Fruit fly (Drosophila melanogaster) whole organism, embryonic: ENCODE results near the gene CG42758.

Experiments
- Atf-2 ChIP-seq: fragments of 200-800 bp; sonication (Bioruptor generic); optimal IDR thresholded peaks from 2 replicates; lab custom pipeline; 2016; ENCODE audit warnings: missing biosample characterization, missing genetic modification characterization
- CG1024 ChIP-seq: fragments of 200-800 bp; sonication (Bioruptor generic); IDR thresholded peaks from 2 replicates; pipeline ENCODE4 v1.3.6; 2022; ENCODE audit warnings: missing biosample characterization, missing genetic modification characterization
- CG10274 ChIP-seq: fragments of 200-800 bp; sonication (Bioruptor generic); optimal IDR thresholded peaks from 3 replicates; lab custom pipeline; 2017; ENCODE audit warnings: missing biosample characterization, mild to moderate bottlenecking, missing genetic modification characterization
- CG11504 ChIP-seq: fragments of 200-800 bp; sonication (Bioruptor generic); optimal IDR thresholded peaks from 3 replicates; lab custom pipeline; 2019; ENCODE audit warnings: missing biosample characterization, mild to moderate bottlenecking, missing genetic modification characterization, moderate library complexity
- CG12155 ChIP-seq: fragments of 200-800 bp; sonication (Bioruptor generic); optimal IDR thresholded peaks from 3 replicates; lab custom pipeline; 2016; ENCODE audit warnings: missing biosample characterization, missing genetic modification characterization
- CG12219 ChIP-seq: fragments of 200-800 bp; sonication (Bioruptor generic); optimal IDR thresholded peaks from 3 replicates; lab custom pipeline; 2018; ENCODE audit warnings: missing biosample characterization, mild to moderate bottlenecking, missing genetic modification characterization
- CG13296 ChIP-seq: fragments of 200-800 bp; sonication (Bioruptor generic); optimal IDR thresholded peaks from 3 replicates; lab custom pipeline; 2018; ENCODE audit warnings: missing biosample characterization, mild to moderate bottlenecking, missing genetic modification characterization
- CG17359 ChIP-seq: fragments of 200-800 bp; sonication (Bioruptor generic); optimal IDR thresholded peaks from 3 replicates; lab custom pipeline; 2018; ENCODE audit warnings: missing biosample characterization, mild to moderate bottlenecking, missing genetic modification characterization, moderate library complexity
- CG17802 ChIP-seq: fragments of 200-800 bp; sonication (Bioruptor generic); optimal IDR thresholded peaks from 2 replicates; lab custom pipeline; 2018; ENCODE audit warnings: missing biosample characterization, mild to moderate bottlenecking, missing genetic modification characterization, moderate library complexity
- CG18619 ChIP-seq: fragments of 200-800 bp; sonication (Bioruptor generic); optimal IDR thresholded peaks from 3 replicates; lab custom pipeline; 2017; ENCODE audit warnings: missing biosample characterization, mild to moderate bottlenecking, missing genetic modification characterization
- CG2120 ChIP-seq: fragments of 200-800 bp; sonication (Bioruptor generic); optimal IDR thresholded peaks from 3 replicates; lab custom pipeline; 2016; ENCODE audit warnings: missing biosample characterization, missing genetic modification characterization
- CG2678 ChIP-seq: fragments of 200-800 bp; sonication (Bioruptor generic); optimal IDR thresholded peaks from 3 replicates; lab custom pipeline; 2019; ENCODE audit warnings: missing biosample characterization, mild to moderate bottlenecking, missing genetic modification characterization, moderate library complexity
- CG2889 ChIP-seq: fragments of 200-800 bp; sonication (Bioruptor generic); IDR thresholded peaks from 3 replicates; pipeline ENCODE4 v1.3.6; 2022; ENCODE audit warnings: missing biosample characterization, missing genetic modification characterization
- CG31388 ChIP-seq: fragments of 200-800 bp; sonication (Bioruptor generic); optimal IDR thresholded peaks from 2 replicates; lab custom pipeline; 2016; ENCODE audit warnings: missing biosample characterization, missing genetic modification characterization
- CG3281 ChIP-seq: fragments of 200-800 bp; sonication (Bioruptor generic); optimal IDR thresholded peaks from 3 replicates; lab custom pipeline; 2017; ENCODE audit warnings: missing biosample characterization, mild to moderate bottlenecking, missing genetic modification characterization
- CG33557 ChIP-seq: fragments of 200-800 bp; sonication (Bioruptor generic); optimal IDR thresholded peaks from 2 replicates; lab custom pipeline; 2019; ENCODE audit warnings: missing biosample characterization, mild to moderate bottlenecking, missing genetic modification characterization, moderate library complexity
- CG34376 ChIP-seq: fragments of 200-800 bp; sonication (Bioruptor generic); optimal IDR thresholded peaks from 2 replicates; lab custom pipeline; 2018; ENCODE audit warnings: missing biosample characterization, mild to moderate bottlenecking, missing genetic modification characterization
- CG3847 ChIP-seq: fragments of 200-800 bp; sonication (Bioruptor generic); IDR thresholded peaks from 2 replicates; pipeline ENCODE4 v1.3.6; 2022; ENCODE audit warnings: missing biosample characterization, missing genetic modification characterization
- CG43689 ChIP-seq: fragments of 200-800 bp; sonication (Bioruptor generic); IDR thresholded peaks from 2 replicates; pipeline ENCODE4 v1.3.6; 2022; ENCODE audit warnings: missing biosample characterization, missing genetic modification characterization
- CG5245 ChIP-seq: fragments of 200-800 bp; sonication (Bioruptor generic); optimal IDR thresholded peaks from 3 replicates; lab custom pipeline; 2016; ENCODE audit warnings: missing biosample characterization, missing genetic modification characterization
- CG7357 ChIP-seq: fragments of 200-800 bp; sonication (Bioruptor generic); IDR thresholded peaks from 3 replicates; pipeline ENCODE4 v1.3.6; 2022; ENCODE audit warnings: missing biosample characterization, missing genetic modification characterization
- CG8290 ChIP-seq, 3 experiments: fragments of 200-800 bp; sonication (Bioruptor generic); optimal IDR thresholded peaks; 2 replicates each; lab custom pipeline; 2016 to 2019; ENCODE audit warnings: missing biosample characterization in 3 of 3, missing genetic modification characterization in 3 of 3, mild to moderate bottlenecking in 2 of 3, moderate library complexity in 1 of 3
- CG9932 ChIP-seq: fragments of 200-800 bp; sonication (Bioruptor generic); IDR thresholded peaks from 2 replicates; pipeline ENCODE4 v1.3.6; 2022; ENCODE audit warnings: missing biosample characterization, missing genetic modification characterization
- CkIIα-i1 ChIP-seq: fragments of 200-800 bp; sonication (Bioruptor generic); IDR thresholded peaks from 2 replicates; pipeline ENCODE4 v1.3.6; 2022; ENCODE audit warnings: missing biosample characterization, missing genetic modification characterization
- Dad ChIP-seq: fragments of 200-800 bp; sonication (Bioruptor generic); optimal IDR thresholded peaks from 3 replicates; lab custom pipeline; 2016; ENCODE audit warnings: missing biosample characterization, missing genetic modification characterization
- Dbx ChIP-seq: fragments of 200-800 bp; sonication (Bioruptor generic); IDR thresholded peaks from 3 replicates; pipeline ENCODE4 v1.3.6; 2022; ENCODE audit warnings: missing biosample characterization, missing genetic modification characterization
- Mad ChIP-seq: fragments of 200-800 bp; sonication (Bioruptor generic); optimal IDR thresholded peaks from 2 replicates; lab custom pipeline; 2016; ENCODE audit warnings: missing biosample characterization, missing genetic modification characterization
- NK7.1 ChIP-seq: fragments of 200-800 bp; sonication (Bioruptor generic); optimal IDR thresholded peaks from 3 replicates; lab custom pipeline; 2016; ENCODE audit warnings: missing biosample characterization, missing genetic modification characterization
- Nf-YA ChIP-seq: fragments of 200-800 bp; sonication (Bioruptor generic); IDR thresholded peaks from 2 replicates; pipeline ENCODE4 v1.3.6; 2022; ENCODE audit warnings: missing biosample characterization, missing genetic modification characterization
- Ptx1 ChIP-seq: fragments of 200-800 bp; sonication (Bioruptor generic); IDR thresholded peaks from 2 replicates; pipeline ENCODE4 v1.3.6; 2022; ENCODE audit warnings: missing biosample characterization, missing genetic modification characterization
- Tbp ChIP-seq: fragments of >200 bp; optimal IDR thresholded peaks from 2 replicates; lab custom pipeline; 2018; ENCODE audit warnings: missing biosample characterization, missing genetic modification characterization
- ap ChIP-seq: fragments of 200-800 bp; sonication (Bioruptor generic); IDR thresholded peaks from 2 replicates; pipeline ENCODE4 v1.3.6; 2022; ENCODE audit warnings: missing biosample characterization, missing genetic modification characterization
- ara ChIP-seq: fragments of 200-800 bp; sonication (Bioruptor generic); IDR thresholded peaks from 2 replicates; pipeline ENCODE4 v1.3.6; 2022; ENCODE audit warnings: missing biosample characterization, missing genetic modification characterization
- cad ChIP-seq: fragments of >200 bp; optimal IDR thresholded peaks from 2 replicates; lab custom pipeline; 2017; ENCODE audit warnings: missing biosample characterization, missing genetic modification characterization
- cas ChIP-seq: fragments of 200-800 bp; sonication (Bioruptor generic); IDR thresholded peaks from 2 replicates; pipeline ENCODE4 v1.3.6; 2022; ENCODE audit warnings: missing biosample characterization, missing genetic modification characterization
- ems ChIP-seq: fragments of 200-800 bp; sonication (Bioruptor generic); optimal IDR thresholded peaks from 3 replicates; lab custom pipeline; 2016; ENCODE audit warnings: missing biosample characterization, missing genetic modification characterization
- eve ChIP-seq, 2 experiments: fragments of >200 bp; optimal IDR thresholded peaks; 2 replicates each; lab custom pipeline; 2017; ENCODE audit warnings: missing biosample characterization in 2 of 2, missing genetic modification characterization in 2 of 2
- gsb-n ChIP-seq: fragments of 200-800 bp; sonication (Bioruptor generic); optimal IDR thresholded peaks from 3 replicates; lab custom pipeline; 2018; ENCODE audit warnings: missing biosample characterization, mild to moderate bottlenecking, missing genetic modification characterization
- h ChIP-seq: fragments of >200 bp; optimal IDR thresholded peaks from 2 replicates; lab custom pipeline; 2017
- hb ChIP-seq: fragments of 200-800 bp; sonication (Bioruptor generic); IDR thresholded peaks from 3 replicates; pipeline ENCODE4 v1.3.6; 2022; ENCODE audit warnings: missing biosample characterization, missing genetic modification characterization; ENCODE audit not compliant: partially characterized antibody
- insv ChIP-seq, 2 experiments: fragments of 200-800 bp; sonication (Bioruptor generic); optimal IDR thresholded peaks; 3 replicates each; lab custom pipeline; 2016 to 2018; ENCODE audit warnings: missing biosample characterization in 2 of 2, missing genetic modification characterization in 2 of 2
- kay ChIP-seq: fragments of 200-800 bp; sonication (Bioruptor generic); optimal IDR thresholded peaks from 2 replicates; lab custom pipeline; 2016; ENCODE audit warnings: missing biosample characterization, missing genetic modification characterization
- lmd ChIP-seq: fragments of 200-800 bp; sonication (Bioruptor generic); IDR thresholded peaks from 2 replicates; pipeline ENCODE4 v1.3.6; 2022; ENCODE audit warnings: missing biosample characterization, missing genetic modification characterization
- pan ChIP-seq, 4 experiments: fragments of >200 bp in 3 of 4; fragments of 200-800 bp in 1 of 4; sonication (Bioruptor generic) in 1 of 4; optimal IDR thresholded peaks in 3 of 4; IDR thresholded peaks in 1 of 4; 2 replicates each; pipeline versions ENCODE4 v1.3.6 to Lab custom; 2017 to 2022; ENCODE audit warnings: missing biosample characterization in 2 of 4, missing genetic modification characterization in 2 of 4, mixed read lengths in 1 of 4
- pho ChIP-seq: fragments of 200-800 bp; sonication (Bioruptor generic); optimal IDR thresholded peaks from 2 replicates; lab custom pipeline; 2016; ENCODE audit warnings: missing biosample characterization, missing genetic modification characterization
- psq ChIP-seq: fragments of 200-800 bp; sonication (Bioruptor generic); optimal IDR thresholded peaks from 2 replicates; lab custom pipeline; 2017; ENCODE audit warnings: missing biosample characterization, missing genetic modification characterization
- rib ChIP-seq: fragments of 200-800 bp; sonication (Bioruptor generic); IDR thresholded peaks from 2 replicates; pipeline ENCODE4 v1.3.6; 2022; ENCODE audit warnings: missing biosample characterization, missing genetic modification characterization
- sd ChIP-seq: fragments of 200-800 bp; sonication (Bioruptor generic); optimal IDR thresholded peaks from 3 replicates; lab custom pipeline; 2018; ENCODE audit warnings: missing biosample characterization, mild to moderate bottlenecking, missing genetic modification characterization, moderate library complexity
- so ChIP-seq: fragments of 200-800 bp; sonication (Bioruptor generic); IDR thresholded peaks from 3 replicates; pipeline ENCODE4 v1.3.6; 2022; ENCODE audit warnings: missing biosample characterization, missing genetic modification characterization
- stc ChIP-seq: fragments of 200-800 bp; sonication (Bioruptor generic); IDR thresholded peaks from 2 replicates; pipeline ENCODE4 v1.3.6; 2022; ENCODE audit warnings: missing biosample characterization, missing genetic modification characterization
- unpg ChIP-seq: fragments of 200-800 bp; sonication (Bioruptor generic); optimal IDR thresholded peaks from 3 replicates; lab custom pipeline; 2018; ENCODE audit warnings: missing biosample characterization, mild to moderate bottlenecking, missing genetic modification characterization, moderate library complexity

CG42758 gene

DNA sequence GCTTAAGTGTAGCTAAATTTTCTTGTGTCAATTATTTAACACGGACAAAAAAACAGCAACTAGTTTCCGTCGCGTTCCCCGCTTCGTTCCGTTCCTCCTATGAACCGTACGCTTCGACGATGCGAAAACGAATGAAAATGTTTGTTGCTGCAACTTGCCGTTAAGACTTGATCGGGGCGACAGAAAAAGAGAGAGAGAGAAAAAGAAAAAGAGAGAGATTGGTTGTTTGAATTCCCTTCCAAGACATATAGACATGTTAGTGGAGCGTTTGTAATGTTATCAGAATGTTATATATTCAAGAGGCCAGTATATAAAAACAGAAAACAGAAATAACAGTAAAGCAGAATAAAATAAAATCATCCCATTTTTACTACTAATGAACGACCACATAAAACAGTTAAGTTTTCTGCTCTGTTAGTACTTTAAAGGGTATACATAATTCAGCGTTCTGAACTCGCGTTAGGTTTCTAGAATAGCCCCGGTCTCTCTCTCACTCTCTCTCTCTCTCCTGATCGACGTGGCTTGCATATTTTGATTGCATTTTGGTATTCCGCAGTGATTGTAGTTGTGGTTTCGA, 16.3 kb upstream of the CG42758 start, which contains the start of gene Gbs-70E (continued):
- TF ChIP-seq cas (peak; percentile 73; the same call in 1 of the 2 replicates), CG10274 (GFP tag; lab: Kevin White, UChicago) (peak; percentile 71), CG11504 (tag; lab: Kevin White, UChicago) (peak; percentile 89), CG13296 (peak; percentile 94), ap (GFP tag; lab: Robert Waterston, UW) (peak; percentile 60), stc (peak; percentile 94), CG33557 (GFP tag; lab: Kevin White, UChicago) (peak; percentile 92), CG12155 (GFP tag; lab: Kevin White, UChicago) (peak; percentile 86), CG3847 (GFP tag; lab: Robert Waterston, UW) (peak; percentile 90), Nf-YA (peak; percentile 75), CG17802 (peak; percentile 17), pan (optimal IDR thresholded peaks at IDR 0.05; lab: Kevin White, UChicago) (no peak), pan (GFP tag; optimal IDR thresholded peaks at IDR 0.05 in 1 of 2, IDR thresholded peaks at IDR 0.05 in 1 of 2) (peak in 1 of 2 experiments; percentile 93), gsb-n (tag; lab: Kevin White, UChicago) (peak; percentile 94), hb (GFP tag; lab: Robert Waterston, UW) (no peak), CG18619 (GFP tag; lab: Kevin White, UChicago) (peak; percentile 90), Ptx1 (GFP tag; lab: Robert Waterston, UW) (peak; percentile 96), CG12219 (GFP tag; lab: Kevin White, UChicago) (peak; percentile 91), CG5245 (GFP tag; lab: Kevin White, UChicago) (peak; percentile 79), psq (peak; percentile 61), CG2120 (peak; percentile 94), ara (peak; percentile 87), CG3281 (peak; percentile 91), eve (GFP tag; optimal IDR thresholded peaks at IDR 0.05; lab: Kevin White, UChicago) (peak in 1 of 2 experiments; percentile 97), rib (GFP tag; lab: Robert Waterston, UW) (peak; percentile 88), CG1024 (GFP tag; lab: Robert Waterston, UW) (peak; percentile 58), CkIIα-i1 (GFP tag; lab: Robert Waterston, UW) (no peak), unpg (GFP tag; lab: Kevin White, UChicago) (peak; percentile 94), sd (peak; percentile 85), CG43689 (GFP tag; lab: Robert Waterston, UW) (no peak), Mad (peak; percentile 79), ems (GFP tag; lab: Kevin White, UChicago) (peak; percentile 86), Atf-2 (GFP tag; lab: Kevin White, UChicago) (peak; percentile 91), h (lab: Kevin White, UChicago) (no peak), CG8290 (GFP tag; optimal IDR thresholded peaks at IDR 0.05; lab: Kevin White, UChicago) (peak; percentile 73), CG8290 (tag; optimal IDR thresholded peaks at IDR 0.05; lab: Kevin White, UChicago) (peak; percentile 33 to 40), so (GFP tag; lab: Robert Waterston, UW) (peak; percentile 93), Dbx (GFP tag; lab: Robert Waterston, UW) (peak; percentile 73), lmd (GFP tag; lab: Robert Waterston, UW) (peak; percentile 91), insv (GFP tag; optimal IDR thresholded peaks at IDR 0.05; lab: Kevin White, UChicago) (peak in 1 of 2 experiments; percentile 72), CG17359 (peak; percentile 91), CG34376 (GFP tag; lab: Kevin White, UChicago) (peak; percentile 92), CG2678 (tag; lab: Kevin White, UChicago) (peak; percentile 95), NK7.1 (GFP tag; lab: Kevin White, UChicago) (peak; percentile 89), CG7357 (GFP tag; lab: Robert Waterston, UW) (peak; percentile 81), kay (GFP tag; lab: Kevin White, UChicago) (peak; percentile 83), pho (GFP tag; lab: Kevin White, UChicago) (peak; percentile 92), CG9932 (GFP tag; lab: Robert Waterston, UW) (peak; percentile 87), Dad (GFP tag; lab: Kevin White, UChicago) (peak; percentile 84), cad (GFP tag; lab: Kevin White, UChicago) (no peak), CG31388 (GFP tag; lab: Kevin White, UChicago) (peak; percentile 48), Tbp (GFP tag; lab: Kevin White, UChicago) (no peak), CG2889 (GFP tag; lab: Robert Waterston, UW) (peak; percentile 79; the same call in 1 of the 3 replicates)
